Worm (Caenorhabditis elegans): ENCODE data around the gene col-175.
"Not testable (repeated sequence)": the region's sequence is repeated elsewhere in the genome, so short reads cannot be mapped to it uniquely, and the experiment has no call there.

Gene col-175

DNA sequence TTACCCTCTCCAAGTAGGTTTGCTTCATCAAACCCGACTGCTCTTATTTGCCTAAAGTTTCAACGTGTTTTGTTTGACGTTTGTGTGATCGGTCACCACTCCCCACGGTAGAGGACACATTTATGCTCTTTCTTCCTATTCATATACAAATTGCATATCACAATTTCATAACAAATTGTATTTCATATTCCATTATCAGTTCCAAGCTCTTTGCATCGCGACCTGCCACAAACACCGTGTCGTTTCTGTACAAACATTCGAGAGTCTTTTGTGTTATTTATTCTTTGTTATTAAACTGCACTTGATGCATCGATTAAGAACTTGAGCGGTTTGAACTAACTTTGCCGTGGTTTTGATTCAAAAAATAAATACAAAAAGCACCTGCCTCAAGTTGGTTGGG, 24.3 kb downstream of the col-175 start:
- TF ChIP-seq him-1 (tag; optimal IDR thresholded peaks at IDR 0.05) (no peak), dao-5 (tag; optimal IDR thresholded peaks at IDR 0.05) (no peak), W03F9.2 (tag; optimal IDR thresholded peaks at IDR 0.05) (no peak)

DNA sequence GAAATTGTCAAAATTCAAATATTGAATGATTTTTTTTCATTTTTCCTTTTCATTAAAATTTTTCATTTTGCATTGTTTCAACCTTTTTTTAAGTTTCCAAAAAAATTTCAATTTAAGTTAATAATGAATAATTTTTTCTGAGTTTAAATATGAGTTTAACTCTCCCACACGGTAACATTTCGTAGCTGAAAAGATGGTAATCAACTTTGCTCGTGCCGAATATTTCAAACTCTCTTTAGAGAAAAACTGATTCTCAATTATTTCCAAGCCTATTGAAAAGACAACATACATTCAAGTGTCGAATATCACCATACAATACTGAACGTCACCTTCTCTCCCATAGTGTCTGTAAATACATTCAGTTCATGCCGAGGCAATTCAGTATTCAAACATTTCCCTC, 25.5 kb downstream of the col-175 start:
- TF ChIP-seq W03F9.2 (tag; optimal IDR thresholded peaks at IDR 0.05): no peak
- no peak for TF ChIP-seq dao-5 (tag; optimal IDR thresholded peaks at IDR 0.05)
- no peak for TF ChIP-seq him-1 (tag; optimal IDR thresholded peaks at IDR 0.05)

DNA sequence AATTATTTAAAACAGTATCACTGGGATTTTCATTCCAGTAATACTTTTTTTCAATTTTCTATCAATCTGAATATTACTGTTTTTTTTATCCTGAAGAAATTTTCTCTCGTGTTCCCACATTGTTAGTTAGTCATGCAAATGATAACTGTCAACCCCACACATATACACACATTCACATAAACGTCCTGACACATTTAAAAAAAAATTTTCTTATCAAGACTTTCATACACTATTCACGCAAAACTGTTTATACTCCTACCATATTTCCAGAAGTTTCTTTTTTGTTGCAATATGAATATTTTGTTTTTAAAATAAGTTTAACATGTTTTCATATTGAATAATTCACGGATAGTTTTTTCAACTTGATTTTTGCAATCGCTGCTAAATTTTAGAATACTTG, 25.9 kb downstream of the col-175 start:
- TF ChIP-seq W03F9.2 (tag; optimal IDR thresholded peaks at IDR 0.05): no peak
- TF ChIP-seq dao-5 (tag; optimal IDR thresholded peaks at IDR 0.05): no peak
- TF ChIP-seq him-1 (tag; optimal IDR thresholded peaks at IDR 0.05): no peak

DNA sequence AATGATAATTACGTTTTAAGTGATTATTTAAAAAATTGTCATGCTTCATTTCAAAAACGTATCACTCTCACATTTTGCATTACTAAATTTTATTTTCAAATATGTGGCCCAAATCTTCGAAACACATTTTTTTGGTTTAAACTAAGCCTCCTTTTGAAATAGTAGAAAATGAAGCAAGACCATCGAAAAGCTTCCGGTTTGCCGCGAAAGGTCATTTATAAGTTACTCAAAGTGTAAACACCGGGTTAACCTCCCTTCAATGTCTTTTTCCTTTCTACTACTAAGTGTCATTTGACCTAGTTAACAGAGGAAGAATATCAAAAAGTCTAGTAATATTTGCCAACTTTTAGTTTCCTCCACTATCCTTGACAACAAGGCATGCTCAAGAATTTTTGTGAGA, 27.7 kb downstream of the col-175 start:
- TF ChIP-seq him-1 (tag; optimal IDR thresholded peaks at IDR 0.05): no peak
- no peak for TF ChIP-seq W03F9.2 (tag; optimal IDR thresholded peaks at IDR 0.05)
- TF ChIP-seq dao-5 (tag; optimal IDR thresholded peaks at IDR 0.05): no peak

DNA sequence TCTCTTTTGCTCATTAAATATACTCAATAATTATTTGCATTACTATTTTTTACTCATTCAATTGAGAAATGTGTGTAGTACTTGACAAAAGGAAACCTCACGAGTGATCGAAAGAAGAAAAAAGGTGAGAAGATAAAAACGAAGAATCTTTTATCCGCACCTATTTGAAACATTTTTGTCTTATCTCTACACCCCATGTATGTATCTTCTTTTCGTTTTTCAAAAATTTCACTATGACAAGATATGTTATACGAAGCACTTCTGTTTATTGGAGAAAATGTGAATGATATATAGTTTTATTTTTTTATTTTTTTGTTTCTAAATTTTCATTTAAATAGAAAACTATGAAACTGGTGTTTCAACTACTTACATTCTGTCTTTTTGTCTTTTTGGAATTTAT, 29.4 kb downstream of the col-175 start:
- TF ChIP-seq him-1 (tag; optimal IDR thresholded peaks at IDR 0.05) (no peak), dao-5 (tag; optimal IDR thresholded peaks at IDR 0.05) (no peak), W03F9.2 (tag; optimal IDR thresholded peaks at IDR 0.05) (no peak)

DNA sequence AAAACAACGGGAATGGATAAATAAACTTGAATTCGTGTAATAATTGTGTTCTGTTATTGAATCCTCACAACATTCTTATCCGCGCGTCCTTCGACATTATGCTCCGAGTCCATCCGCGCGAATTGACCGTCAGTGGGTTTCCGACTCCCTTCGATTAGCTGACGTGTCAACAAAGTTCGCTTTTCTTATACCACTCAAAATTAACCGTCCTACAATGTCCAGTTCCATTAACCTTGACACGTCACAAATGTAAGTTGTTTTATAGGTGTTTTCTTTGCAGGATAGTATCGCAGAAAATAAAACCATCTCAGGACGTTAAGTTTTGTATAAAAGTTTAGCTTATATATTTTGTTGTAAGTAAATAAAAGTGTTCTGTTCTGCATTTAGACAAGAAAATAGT, 30.9 kb downstream of the col-175 start, which contains the start of gene crb-3:
crb-3 (plus strand) TSS at position 301 of the 400 bp plus-strand sequence.
- TF ChIP-seq W03F9.2, dao-5, him-1 (tag; optimal IDR thresholded peaks at IDR 0.05): not testable (repeated sequence)

DNA sequence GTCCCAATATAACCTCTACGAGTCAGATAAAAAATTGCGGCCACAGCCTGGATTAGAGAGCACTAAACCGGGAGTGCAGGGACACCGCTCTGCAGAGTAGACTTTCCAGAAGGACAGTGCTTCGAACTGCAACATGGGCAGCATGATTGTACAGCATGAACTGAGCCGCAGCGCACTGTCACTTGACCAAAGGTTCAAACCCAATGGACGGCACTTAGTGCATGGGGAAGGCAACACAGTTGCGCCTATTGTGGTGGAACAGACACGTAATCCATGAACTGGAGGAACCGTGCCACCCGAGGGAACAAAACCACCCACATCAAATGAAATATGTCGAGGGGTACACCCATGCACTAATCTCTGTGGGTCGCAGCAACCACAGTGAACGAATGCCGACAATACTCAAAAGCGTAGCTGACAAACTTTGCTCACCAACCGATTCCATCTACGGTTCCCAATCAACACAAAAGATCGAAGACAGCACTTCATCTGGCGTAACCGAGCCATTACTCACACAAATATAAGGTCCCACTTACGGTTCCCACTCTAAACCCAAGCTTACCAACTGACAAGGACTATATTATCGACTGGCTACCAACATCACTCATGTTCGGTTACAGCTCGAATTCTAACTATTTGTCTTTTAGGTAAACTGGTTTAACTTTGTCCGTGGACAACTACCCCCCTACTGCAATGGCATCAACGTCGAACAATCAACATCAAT, 38.9 kb downstream of the col-175 start:
- no peak for TF ChIP-seq W03F9.2 (tag; optimal IDR thresholded peaks at IDR 0.05)
- TF ChIP-seq dao-5 (tag; optimal IDR thresholded peaks at IDR 0.05): no peak

DNA sequence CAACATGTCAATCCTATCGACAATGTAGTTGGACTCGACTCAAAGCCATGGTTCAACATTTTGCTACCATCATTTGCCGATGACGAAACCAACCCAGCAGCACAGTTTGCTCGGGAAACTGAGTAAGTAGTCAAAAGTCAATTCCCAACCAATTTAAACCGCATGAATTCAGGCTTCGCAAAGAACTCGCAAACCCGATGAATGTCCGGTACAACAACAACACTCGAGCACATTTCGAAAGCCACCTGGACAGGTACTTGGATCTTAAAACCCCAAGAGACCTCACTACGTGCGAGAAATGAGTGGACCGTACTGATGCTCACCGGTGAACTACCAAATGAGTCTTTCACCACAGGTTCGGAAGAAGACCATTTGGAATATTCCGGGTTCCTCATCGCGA, 40.3 kb downstream of the col-175 start:
- TF ChIP-seq dao-5 (tag; optimal IDR thresholded peaks at IDR 0.05): no peak
- no peak for TF ChIP-seq W03F9.2 (tag; optimal IDR thresholded peaks at IDR 0.05)
- no peak for TF ChIP-seq him-1 (tag; optimal IDR thresholded peaks at IDR 0.05)

DNA sequence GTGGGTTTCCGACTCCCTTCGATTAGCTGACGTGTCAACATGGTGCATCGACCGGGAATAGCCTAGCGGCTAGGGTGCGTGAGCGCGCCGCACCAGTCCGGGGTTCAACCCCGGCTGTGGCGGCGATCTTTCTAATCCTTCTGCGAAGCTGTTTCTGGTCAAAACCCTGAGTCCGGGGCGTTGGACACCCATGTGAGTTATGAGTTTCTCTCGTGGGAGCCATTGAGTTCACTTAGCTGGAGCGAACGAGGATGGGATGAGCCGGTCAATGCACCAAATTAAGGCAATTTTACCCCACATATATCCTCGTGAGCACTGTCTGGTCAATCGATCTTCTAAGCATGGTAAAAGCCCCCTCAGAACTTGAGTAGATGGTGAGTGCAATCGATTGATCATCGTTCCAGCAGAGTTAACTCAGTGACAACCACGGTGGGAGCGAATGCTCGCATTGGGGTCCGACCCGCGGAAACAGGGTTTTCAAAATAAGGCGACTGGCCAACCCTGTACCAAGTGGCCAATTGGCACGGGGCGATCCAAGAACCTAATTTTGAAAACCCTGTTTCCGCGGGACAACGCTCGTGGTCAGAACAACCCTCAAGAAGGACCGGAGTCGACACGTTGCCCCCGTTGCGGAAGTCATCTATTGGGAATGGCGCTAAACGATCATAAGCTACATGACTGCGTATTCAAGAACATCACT, 42.5 kb downstream of the col-175 start, which contains the start of gene Y81B9A.1:
Y81B9A.1 (plus strand) TSS at position 650 of the 700 bp plus-strand sequence.
- TF ChIP-seq him-1 (tag; optimal IDR thresholded peaks at IDR 0.05): no peak
- no peak for TF ChIP-seq W03F9.2 (tag; optimal IDR thresholded peaks at IDR 0.05)

DNA sequence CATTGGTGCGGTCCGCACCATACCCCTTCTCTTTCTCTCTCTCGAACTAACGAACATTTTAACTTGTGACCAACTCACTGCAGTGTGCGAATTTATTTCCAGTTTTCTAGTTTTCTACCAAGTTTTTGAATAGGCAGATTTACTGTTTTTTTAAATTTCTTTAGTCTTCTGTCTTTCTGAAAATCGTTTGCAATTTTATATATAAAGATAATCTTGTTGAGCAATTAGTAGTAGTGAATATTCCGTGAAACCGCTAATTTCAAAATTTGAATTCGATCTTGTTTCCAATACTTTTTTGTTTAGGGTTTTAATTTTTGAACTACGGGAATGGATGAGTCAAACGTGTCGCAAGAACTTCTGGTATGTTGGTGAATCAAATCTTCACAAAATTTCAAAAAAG, 50.6 kb downstream of the col-175 start, which contains the start of gene Y81B9A.2:
Y81B9A.2 (plus strand) TSS at position 301 of the 400 bp plus-strand sequence.
- TF ChIP-seq him-1 (tag; optimal IDR thresholded peaks at IDR 0.05): no peak
- TF ChIP-seq dao-5 (tag; optimal IDR thresholded peaks at IDR 0.05): no peak
- no peak for TF ChIP-seq W03F9.2 (tag; optimal IDR thresholded peaks at IDR 0.05)
